Worm (Caenorhabditis elegans) whole organism, late embryonic: Measurements from ENCODE around the gene cct-1.

Experiments used
- ceh-6 ChIP-seq: fragments of 200-800 bp; sonication (Bioruptor generic); optimal IDR thresholded peaks from 2 replicates; lab custom pipeline; 2018; ENCODE audit warnings: mild to moderate bottlenecking, missing genetic modification characterization, missing compliant biosample characterization
- ets-4 ChIP-seq: sonication (generic microtip); optimal IDR thresholded peaks from 2 replicates; lab custom pipeline; 2016; ENCODE audit warnings: missing genetic modification characterization, missing compliant biosample characterization
- fkh-10 ChIP-seq: fragments of 150-350 bp; optimal IDR thresholded peaks from 2 replicates; lab custom pipeline; 2014; ENCODE audit warnings: missing biosample characterization, missing genetic modification reagents, missing genetic modification characterization
- sox-4 ChIP-seq: sonication (generic microtip); optimal IDR thresholded peaks from 2 replicates; lab custom pipeline; 2017; ENCODE audit warnings: mild to moderate bottlenecking, missing genetic modification characterization, inconsistent platforms, missing compliant biosample characterization
- unc-55 ChIP-seq: sonication (generic microtip); optimal IDR thresholded peaks from 2 replicates; lab custom pipeline; 2017; ENCODE audit warnings: missing biosample characterization, missing genetic modification reagents, missing genetic modification characterization

ce11 chrII:8216433-8216832 lies 31.2 kb downstream of the cct-1 start, which contains the start of gene M110.3:
- peak; percentile 20 for TF ChIP-seq unc-55 (GFP tag; lab: Kevin White, UChicago)
- TF ChIP-seq ets-4 (tag; lab: Kevin White, UChicago), result peak; percentile 21
- TF ChIP-seq fkh-10, result no peak
- TF ChIP-seq ceh-6 (GFP tag; lab: Kevin White, UChicago), result no peak
- TF ChIP-seq sox-4 (tag; lab: Kevin White, UChicago), result no peak
